Worm (Caenorhabditis elegans): ENCODE data around the gene C27F2.4.

Gene C27F2.4

ce11 chrIII:4939267-4939666, 20.8 kb downstream of the C27F2.4 start, which contains the start of gene rpb-2:
TSS of gene rpb-2 (plus strand) at chrIII:4939567.
- TF ChIP-seq hlh-15 (tag; optimal IDR thresholded peaks at IDR 0.05) (no peak), che-1 (tag; optimal IDR thresholded peaks at IDR 0.05) (no peak), dve-1 (tag; optimal IDR thresholded peaks at IDR 0.05) (no peak), sox-2 (GFP tag; IDR thresholded peaks at IDR 0.05) (no peak), C08G9.2 (tag; optimal IDR thresholded peaks at IDR 0.05) (no peak), sdc-2 (tag; optimal IDR thresholded peaks at IDR 0.05) (no peak), syd-9 (tag; optimal IDR thresholded peaks at IDR 0.05) (no peak)

ce11 chrIII:4937022-4937421, 23.1 kb downstream of the C27F2.4 start, which contains the start of gene fsn-1:
TSS of gene fsn-1 (plus strand) at chrIII:4937322.
- no peak for TF ChIP-seq ceh-45 (GFP tag; IDR thresholded peaks at IDR 0.05)
- TF ChIP-seq nfya-1 (tag; optimal IDR thresholded peaks at IDR 0.05): no peak
- TF ChIP-seq fkh-6 (tag; optimal IDR thresholded peaks at IDR 0.05): no peak
- no peak for TF ChIP-seq nhr-232 (tag; optimal IDR thresholded peaks at IDR 0.05)
- no peak for TF ChIP-seq tbx-2 (tag; optimal IDR thresholded peaks at IDR 0.05)
- TF ChIP-seq unc-55 (GFP tag; optimal IDR thresholded peaks at IDR 0.05): no peak
- TF ChIP-seq ceh-34 (tag; optimal IDR thresholded peaks at IDR 0.05): no peak
- no peak for TF ChIP-seq pqm-1 (tag; optimal IDR thresholded peaks at IDR 0.05)

ce11 chrIII:4934896-4935628, 25.0 kb downstream of the C27F2.4 start, which contains the start of gene mrps-18C:
TSS of gene mrps-18C (plus strand) at chrIII:4935578.
- no peak for TF ChIP-seq unc-42 (tag; optimal IDR thresholded peaks at IDR 0.05)
- no peak for TF ChIP-seq K09A11.1 (tag; optimal IDR thresholded peaks at IDR 0.05; ENCODE audit: insufficient read depth)
- TF ChIP-seq ttx-3 (tag; optimal IDR thresholded peaks at IDR 0.05): no peak
- no peak for TF ChIP-seq nhr-11 (tag; optimal IDR thresholded peaks at IDR 0.05)

DNA sequence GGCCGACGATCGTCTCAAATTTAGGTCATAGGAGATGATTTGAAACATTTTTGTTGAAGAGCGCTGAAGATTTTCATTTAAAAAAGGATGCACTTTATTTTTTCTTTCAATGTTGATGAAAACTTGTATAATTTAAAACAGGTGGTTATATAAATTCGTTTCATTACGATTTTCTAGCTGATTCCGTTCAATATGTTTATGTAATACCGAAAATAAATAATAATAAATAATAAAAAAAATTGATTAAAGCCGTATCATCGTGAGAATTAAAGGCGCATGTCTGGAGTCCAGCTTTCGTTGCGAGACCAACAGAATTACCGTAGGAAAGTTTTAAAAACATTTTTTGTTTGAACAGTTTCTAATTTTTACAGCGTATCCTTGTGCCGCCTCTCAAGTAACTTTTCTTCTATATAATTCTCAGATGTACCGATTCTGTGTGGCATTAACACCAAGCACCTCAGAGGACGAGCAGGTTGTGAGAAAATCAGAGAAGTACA, 27.9 kb downstream of the C27F2.4 start, which contains the start of the genes C26E6.12 and eri-9:
C26E6.12 (minus strand) TSS at position 51 of the 497 bp plus-strand sequence.
eri-9 (plus strand) TSS at position 248 of the 497 bp plus-strand sequence.
- TF ChIP-seq unc-86 (tag; optimal IDR thresholded peaks at IDR 0.05) (no peak), zip-5 (tag; optimal IDR thresholded peaks at IDR 0.05) (no peak)

DNA sequence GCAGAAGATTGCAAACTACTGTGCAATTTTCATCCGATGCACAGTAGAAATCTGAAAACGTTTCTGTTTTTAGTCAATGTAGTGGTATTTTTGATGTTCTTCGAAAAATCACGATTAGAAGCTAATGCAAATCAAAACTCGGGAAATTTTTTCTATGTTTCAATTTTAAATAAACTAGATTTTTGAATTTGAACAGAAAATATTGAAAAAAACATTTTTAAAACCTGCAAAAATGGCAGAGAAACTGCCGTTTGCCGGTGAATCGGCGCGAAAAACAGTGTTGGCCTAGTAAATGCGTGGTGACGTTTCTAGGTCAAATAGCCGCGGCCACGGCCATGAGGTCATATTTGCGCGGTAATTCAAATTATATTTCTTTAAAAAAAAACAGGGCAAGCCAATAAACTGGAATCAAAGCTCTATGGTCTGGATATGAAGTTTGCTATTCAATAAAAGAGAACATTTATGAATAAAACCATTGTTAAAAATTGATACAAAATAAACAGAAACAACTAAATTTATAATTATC, 29.9 kb downstream of the C27F2.4 start, which contains the start of gene set-2:
set-2 (minus strand) TSS at position 51 of the 526 bp plus-strand sequence.
- TF ChIP-seq sox-4 (tag; optimal IDR thresholded peaks at IDR 0.05) (no peak), fkh-10 (GFP tag; optimal IDR thresholded peaks at IDR 0.05) (no peak), pat-9 (tag; optimal IDR thresholded peaks at IDR 0.05) (no peak), dmd-4 (tag; optimal IDR thresholded peaks at IDR 0.05; ENCODE audit: borderline replicate concordance) (no peak), fax-1 (tag; optimal IDR thresholded peaks at IDR 0.05) (peak; percentile 62), che-1 (tag; optimal IDR thresholded peaks at IDR 0.05) (no peak), ttx-3 (tag; optimal IDR thresholded peaks at IDR 0.05) (peak; percentile 35), ceh-18 (tag; optimal IDR thresholded peaks at IDR 0.05) (no peak), madf-2 (tag; optimal IDR thresholded peaks at IDR 0.05) (no peak), pqm-1 (tag; optimal IDR thresholded peaks at IDR 0.05) (no peak), tbx-7 (tag; optimal IDR thresholded peaks at IDR 0.05) (peak; percentile 87), ceh-24 (tag; optimal IDR thresholded peaks at IDR 0.05) (no peak), elt-2 (tag; optimal IDR thresholded peaks at IDR 0.05) (peak; percentile 67), pha-4 (tag; optimal IDR thresholded peaks at IDR 0.05) (no peak), odd-2 (tag; optimal IDR thresholded peaks at IDR 0.05) (no peak), ceh-48 (tag; optimal IDR thresholded peaks at IDR 0.05) (no peak), ztf-16 (tag; optimal IDR thresholded peaks at IDR 0.05) (no peak), ceh-2 (tag; optimal IDR thresholded peaks at IDR 0.05) (peak; percentile 92), eyg-1 (tag; optimal IDR thresholded peaks at IDR 0.05) (peak; percentile 44), hlh-8 (tag; optimal IDR thresholded peaks at IDR 0.05) (peak; percentile 60), ahr-1 (tag; optimal IDR thresholded peaks at IDR 0.05) (peak; percentile 34), ets-4 (tag; optimal IDR thresholded peaks at IDR 0.05) (peak; percentile 91), unc-42 (tag; optimal IDR thresholded peaks at IDR 0.05) (peak; percentile 24), F13H6.1 (tag; optimal IDR thresholded peaks at IDR 0.05) (peak; percentile 33), T23F11.4 (GFP tag; optimal IDR thresholded peaks at IDR 0.05) (no peak), syd-9 (tag; optimal IDR thresholded peaks at IDR 0.05) (no peak), ceh-19 (GFP tag; optimal IDR thresholded peaks at IDR 0.05) (no peak), hlh-15 (tag; optimal IDR thresholded peaks at IDR 0.05) (no peak)

Data from whole organism, late embryonic.